Fruit fly (Drosophila melanogaster) whole organism, wandering third instar larva: ENCODE measurements around the gene CG14441.

Experiments used
- CG32264 ChIP-seq: fragments of 200-800 bp; sonication (Bioruptor generic); optimal IDR thresholded peaks from 2 replicates; lab custom pipeline; 2016; ENCODE audit warnings: missing biosample characterization, missing genetic modification characterization
- CrebA ChIP-seq: fragments of 200-800 bp; sonication (Bioruptor generic); optimal IDR thresholded peaks from 2 replicates; lab custom pipeline; 2016; ENCODE audit warnings: missing biosample characterization, mild to moderate bottlenecking, missing genetic modification characterization, borderline replicate concordance
- Dfd ChIP-seq: fragments of >200 bp; optimal IDR thresholded peaks from 2 replicates; lab custom pipeline; 2017; ENCODE audit warnings: missing biosample characterization, missing genetic modification characterization
- Dif ChIP-seq: fragments of 200-275, 200-300 bp; sonication (Bioruptor generic); optimal IDR thresholded peaks from 2 replicates; lab custom pipeline; 2018; ENCODE audit warnings: missing biosample characterization, missing genetic modification characterization; ENCODE audit not compliant: partially characterized antibody
- Hnf4 ChIP-seq: fragments of 200-800 bp; sonication (Bioruptor generic); optimal IDR thresholded peaks from 2 replicates; lab custom pipeline; 2016; ENCODE audit warnings: missing biosample characterization, mild to moderate bottlenecking, missing genetic modification characterization
- Hr78 ChIP-seq: fragments of >200 bp; optimal IDR thresholded peaks from 2 replicates; lab custom pipeline; 2017; ENCODE audit warnings: missing biosample characterization, missing genetic modification characterization
- Hr83 ChIP-seq: fragments of 200-300 bp; sonication (Bioruptor generic); optimal IDR thresholded peaks from 2 replicates; lab custom pipeline; 2016; ENCODE audit warnings: missing biosample characterization, mild to moderate bottlenecking, missing genetic modification characterization, moderate library complexity; ENCODE audit not compliant: poor library complexity, severe bottlenecking
- Jra ChIP-seq: sonication (Bioruptor generic); optimal IDR thresholded peaks from 2 replicates; lab custom pipeline; 2016; ENCODE audit warnings: missing biosample characterization, missing genetic modification characterization
- br ChIP-seq: fragments of 200-800 bp; sonication (Bioruptor generic); optimal IDR thresholded peaks from 2 replicates; lab custom pipeline; 2016; ENCODE audit warnings: missing biosample characterization, missing genetic modification characterization
- dmrt93B ChIP-seq: fragments of 200-800 bp; sonication (Bioruptor generic); optimal IDR thresholded peaks from 2 replicates; lab custom pipeline; 2018; ENCODE audit warnings: missing biosample characterization, mild to moderate bottlenecking, missing genetic modification characterization
- h ChIP-seq: fragments of 200-800 bp; sonication (Bioruptor generic); optimal IDR thresholded peaks from 3 replicates; lab custom pipeline; 2016; ENCODE audit warnings: missing biosample characterization, mild to moderate bottlenecking, missing genetic modification characterization
- lola ChIP-seq: fragments of >200 bp; optimal IDR thresholded peaks from 2 replicates; lab custom pipeline; 2017; ENCODE audit warnings: missing biosample characterization, missing genetic modification characterization
- psq ChIP-seq: fragments of 200-800 bp; sonication (Bioruptor generic); optimal IDR thresholded peaks from 3 replicates; lab custom pipeline; 2017; ENCODE audit warnings: missing biosample characterization, mild to moderate bottlenecking, missing genetic modification characterization, moderate library complexity
- sage ChIP-seq: fragments of 200-800 bp; sonication (Bioruptor generic); optimal IDR thresholded peaks from 2 replicates; lab custom pipeline; 2016; ENCODE audit warnings: missing biosample characterization, mild to moderate bottlenecking, missing genetic modification characterization

dm6 chrX:6696467-6696866, 2.8 kb upstream of the CG14441 start:
- TF ChIP-seq psq = peak; percentile 30
- no peak for TF ChIP-seq Jra (GFP tag; lab: Kevin White, UChicago)
- peak; percentile 71 for TF ChIP-seq h (GFP tag; lab: Kevin White, UChicago)
- TF ChIP-seq Dif (GFP tag; lab: Kevin White, UChicago) = no peak
- peak; percentile 28 for TF ChIP-seq Hnf4
- TF ChIP-seq sage = no peak
- TF ChIP-seq br (GFP tag; lab: Kevin White, UChicago) = peak; percentile 79
- TF ChIP-seq dmrt93B (GFP tag; lab: Kevin White, UChicago) = peak; percentile 40
- TF ChIP-seq lola (GFP tag; lab: Kevin White, UChicago) = no peak
- TF ChIP-seq Dfd (GFP tag; lab: Kevin White, UChicago) = no peak
- TF ChIP-seq CG32264 (GFP tag; lab: Kevin White, UChicago) = peak; percentile 45
- no peak for TF ChIP-seq Hr83 (GFP tag; lab: Kevin White, UChicago)
- no peak for TF ChIP-seq Hr78 (GFP tag; lab: Kevin White, UChicago)
- TF ChIP-seq CrebA (GFP tag; lab: Kevin White, UChicago) = no peak
